Worm (Caenorhabditis elegans): ENCODE measurements around the gene srap-1.

The srap-1 gene

ce11 chrII:11184757-11185341 is 18.2 kb upstream of the srap-1 start, which contains the start of gene lir-3:
Gene lir-3 (minus strand): TSS chrII:11184807.
- TF ChIP-seq unc-62 (GFP tag; optimal IDR thresholded peaks at IDR 0.05) (no peak), lin-32 (GFP tag; optimal IDR thresholded peaks at IDR 0.05) (peak; percentile 34), ces-1 (GFP tag; optimal IDR thresholded peaks at IDR 0.05) (peak; percentile 15), drap-1 (GFP tag; optimal IDR thresholded peaks at IDR 0.05) (peak; percentile 21), cnd-1 (tag; optimal IDR thresholded peaks at IDR 0.05) (peak; percentile 19), hlh-1 (tag; optimal IDR thresholded peaks at IDR 0.05) (peak; percentile 48), M03D4.4 (tag; optimal IDR thresholded peaks at IDR 0.05) (no peak), lsy-2 (tag; optimal IDR thresholded peaks at IDR 0.05) (no peak), elt-1 (tag; optimal IDR thresholded peaks at IDR 0.05; ENCODE audit: borderline replicate concordance, insufficient read depth) (no peak), sem-2 (GFP tag; optimal IDR thresholded peaks at IDR 0.05) (no peak), tbx-8 (GFP tag; optimal IDR thresholded peaks at IDR 0.05) (no peak), blmp-1 (tag; optimal IDR thresholded peaks at IDR 0.05) (no peak), mls-2 (tag; optimal IDR thresholded peaks at IDR 0.05) (peak; percentile 21), ham-2 (GFP tag; optimal IDR thresholded peaks at IDR 0.05) (peak; percentile 48), sptf-1 (tag; optimal IDR thresholded peaks at IDR 0.05) (no peak), nhr-2 (tag; optimal IDR thresholded peaks at IDR 0.05) (no peak), mep-1 (tag; optimal IDR thresholded peaks at IDR 0.05) (peak; percentile 0), elt-3 (tag; optimal IDR thresholded peaks at IDR 0.05) (no peak), unc-120 (tag; optimal IDR thresholded peaks at IDR 0.05; ENCODE audit: poor library complexity, severe bottlenecking) (peak; percentile 11), pha-4 (tag; optimal IDR thresholded peaks at IDR 0.05) (no peak), ceh-39 (tag; optimal IDR thresholded peaks at IDR 0.05) (no peak)

- no peak for TF ChIP-seq blmp-1 (tag; optimal IDR thresholded peaks at IDR 0.05)
- no peak for TF ChIP-seq snpc-4 (tag; optimal IDR thresholded peaks at IDR 0.05)
- no peak for TF ChIP-seq lsy-2 (tag; optimal IDR thresholded peaks at IDR 0.05)
- no peak for TF ChIP-seq nhr-2 (tag; optimal IDR thresholded peaks at IDR 0.05)
- TF ChIP-seq ces-1 (GFP tag; optimal IDR thresholded peaks at IDR 0.05): no peak
- no peak for TF ChIP-seq unc-120 (tag; optimal IDR thresholded peaks at IDR 0.05; ENCODE audit: poor library complexity, severe bottlenecking)
- TF ChIP-seq zip-8 (tag; optimal IDR thresholded peaks at IDR 0.05): no peak
- TF ChIP-seq flh-1 (GFP tag; optimal IDR thresholded peaks at IDR 0.05): no peak
- TF ChIP-seq cnd-1 (tag; optimal IDR thresholded peaks at IDR 0.05): no peak
- TF ChIP-seq hlh-1 (tag; optimal IDR thresholded peaks at IDR 0.05): no peak
These were observed 17.3 kb upstream of the srap-1 start, which contains the start of gene sfxn-1.2 for ce11 chrII:11185728-11186127. Gene sfxn-1.2 (plus strand): TSS chrII:11186028.

ce11 chrII:11188026-11188425 is 15.0 kb upstream of the srap-1 start, which contains the start of gene F37H8.5:
Gene F37H8.5 (plus strand): TSS chrII:11188206.
- TF ChIP-seq unc-120 (tag; optimal IDR thresholded peaks at IDR 0.05; ENCODE audit: poor library complexity, severe bottlenecking): no peak
- TF ChIP-seq hlh-1 (tag; optimal IDR thresholded peaks at IDR 0.05): peak; percentile 68
- peak; percentile 13 for TF ChIP-seq unc-62 (GFP tag; optimal IDR thresholded peaks at IDR 0.05)

ce11 chrII:11192488-11192887 is 10.5 kb upstream of the srap-1 start:
- TF ChIP-seq ceh-39 (tag; optimal IDR thresholded peaks at IDR 0.05) (no peak), unc-39 (tag; optimal IDR thresholded peaks at IDR 0.05) (no peak), ztf-11 (tag; optimal IDR thresholded peaks at IDR 0.05) (no peak), nhr-237 (tag; optimal IDR thresholded peaks at IDR 0.05) (no peak), drap-1 (GFP tag; optimal IDR thresholded peaks at IDR 0.05) (no peak), ceh-43 (GFP tag; optimal IDR thresholded peaks at IDR 0.05) (no peak), unc-120 (tag; optimal IDR thresholded peaks at IDR 0.05; ENCODE audit: poor library complexity, severe bottlenecking) (no peak), lin-32 (GFP tag; optimal IDR thresholded peaks at IDR 0.05) (no peak), sptf-1 (tag; optimal IDR thresholded peaks at IDR 0.05) (no peak), tbx-8 (GFP tag; optimal IDR thresholded peaks at IDR 0.05) (no peak), pha-4 (tag; optimal IDR thresholded peaks at IDR 0.05) (no peak), zip-8 (tag; optimal IDR thresholded peaks at IDR 0.05) (no peak), bed-3 (GFP tag; optimal IDR thresholded peaks at IDR 0.05) (no peak), snpc-4 (tag; optimal IDR thresholded peaks at IDR 0.05) (no peak), elt-3 (tag; optimal IDR thresholded peaks at IDR 0.05) (no peak)

- TF ChIP-seq unc-120 (tag; optimal IDR thresholded peaks at IDR 0.05; ENCODE audit: poor library complexity, severe bottlenecking): no peak
These were observed 9.5 kb upstream of the srap-1 start for ce11 chrII:11193523-11193922.

Data from whole organism, mixed stage, embryonic.